Fruit fly (Drosophila melanogaster) whole organism, embryonic: ENCODE measurements around the gene Tyler.

Experiments used
- Asciz ChIP-seq: fragments of 200-800 bp; sonication (Bioruptor generic); optimal IDR thresholded peaks from 2 replicates; lab custom pipeline; 2017; ENCODE audit warnings: missing biosample characterization, mild to moderate bottlenecking, missing genetic modification characterization, missing genetic modification reagents
- CG1024 ChIP-seq: fragments of 200-800 bp; sonication (Bioruptor generic); IDR thresholded peaks from 2 replicates; pipeline ENCODE4 v1.3.6; 2022; ENCODE audit warnings: missing biosample characterization, missing genetic modification characterization
- CG10267 ChIP-seq: fragments of 200-800 bp; sonication (Bioruptor generic); optimal IDR thresholded peaks from 2 replicates; lab custom pipeline; 2018; ENCODE audit warnings: missing biosample characterization, mild to moderate bottlenecking, missing genetic modification characterization, moderate library complexity
- CG10274 ChIP-seq: fragments of 200-800 bp; sonication (Bioruptor generic); optimal IDR thresholded peaks from 3 replicates; lab custom pipeline; 2017; ENCODE audit warnings: missing biosample characterization, mild to moderate bottlenecking, missing genetic modification characterization
- CG10431 ChIP-seq: fragments of 200-800 bp; sonication (Bioruptor generic); optimal IDR thresholded peaks from 3 replicates; lab custom pipeline; 2018; ENCODE audit warnings: missing biosample characterization, mild to moderate bottlenecking, missing genetic modification characterization
- CG11504 ChIP-seq: fragments of 200-800 bp; sonication (Bioruptor generic); optimal IDR thresholded peaks from 3 replicates; lab custom pipeline; 2019; ENCODE audit warnings: missing biosample characterization, mild to moderate bottlenecking, missing genetic modification characterization, moderate library complexity
- CG12299 ChIP-seq: fragments of 200-800 bp; sonication (Bioruptor generic); optimal IDR thresholded peaks from 2 replicates; lab custom pipeline; 2018; ENCODE audit warnings: missing biosample characterization, mild to moderate bottlenecking, missing genetic modification characterization
- CG13296 ChIP-seq: fragments of 200-800 bp; sonication (Bioruptor generic); optimal IDR thresholded peaks from 3 replicates; lab custom pipeline; 2018; ENCODE audit warnings: missing biosample characterization, mild to moderate bottlenecking, missing genetic modification characterization
- CG15514 ChIP-seq: fragments of 200-800 bp; sonication (Bioruptor generic); optimal IDR thresholded peaks from 3 replicates; lab custom pipeline; 2017; ENCODE audit warnings: missing biosample characterization, missing genetic modification characterization, mild to moderate bottlenecking, moderate library complexity, missing genetic modification reagents
- CG18011 ChIP-seq: fragments of 200-800 bp; sonication (Bioruptor generic); optimal IDR thresholded peaks from 2 replicates; lab custom pipeline; 2017; ENCODE audit warnings: missing biosample characterization, missing genetic modification characterization, mild to moderate bottlenecking, moderate library complexity, missing genotype
- CG1832 ChIP-seq: fragments of 200-800 bp; sonication (Bioruptor generic); optimal IDR thresholded peaks from 2 replicates; lab custom pipeline; 2017; ENCODE audit warnings: missing biosample characterization, mild to moderate bottlenecking, missing genetic modification characterization, inconsistent platforms
- CG18476 ChIP-seq: fragments of 200-800 bp; sonication (Bioruptor generic); optimal IDR thresholded peaks from 2 replicates; lab custom pipeline; 2016; ENCODE audit warnings: missing biosample characterization, mild to moderate bottlenecking, missing genetic modification characterization
- CG2202 ChIP-seq: fragments of 200-800 bp; sonication (Bioruptor generic); optimal IDR thresholded peaks from 2 replicates; lab custom pipeline; 2018; ENCODE audit warnings: missing biosample characterization, mild to moderate bottlenecking, missing genetic modification characterization
- CG30403 ChIP-seq: fragments of 200-800 bp; sonication (Bioruptor generic); optimal IDR thresholded peaks from 3 replicates; lab custom pipeline; 2016; ENCODE audit warnings: missing biosample characterization, missing genetic modification characterization
- CG31224 ChIP-seq: fragments of 200-800 bp; sonication (Bioruptor generic); IDR thresholded peaks from 2 replicates; pipeline ENCODE4 v1.3.6; 2022; ENCODE audit warnings: missing biosample characterization, missing genetic modification characterization
- CG3163 ChIP-seq: fragments of 200-800 bp; sonication (Bioruptor generic); optimal IDR thresholded peaks from 3 replicates; lab custom pipeline; 2016; ENCODE audit warnings: missing biosample characterization, missing genetic modification characterization
- CG34224 ChIP-seq: fragments of 200-800 bp; sonication (Bioruptor generic); IDR thresholded peaks from 3 replicates; pipeline ENCODE4 v1.3.6; 2022; ENCODE audit warnings: missing biosample characterization, missing genetic modification characterization; ENCODE audit not compliant: partially characterized antibody
- CG34422 ChIP-seq: fragments of 200-800 bp; sonication (Bioruptor generic); IDR thresholded peaks from 3 replicates; pipeline ENCODE4 v1.3.6; 2022; ENCODE audit warnings: missing biosample characterization, missing genetic modification characterization
- CG7786 ChIP-seq: fragments of 200-800 bp; sonication (Bioruptor generic); optimal IDR thresholded peaks from 2 replicates; lab custom pipeline; 2016; ENCODE audit warnings: missing biosample characterization, missing genetic modification characterization
- CG9932 ChIP-seq: fragments of 200-800 bp; sonication (Bioruptor generic); IDR thresholded peaks from 2 replicates; pipeline ENCODE4 v1.3.6; 2022; ENCODE audit warnings: missing biosample characterization, missing genetic modification characterization
- Dfd ChIP-seq, 2 experiments: fragments of >200 bp; optimal IDR thresholded peaks; 2 replicates each; lab custom pipeline; 2017; ENCODE audit warnings: missing biosample characterization in 2 of 2, missing genetic modification characterization in 2 of 2
- Dip3 ChIP-seq: fragments of 200-800 bp; sonication (Bioruptor generic); optimal IDR thresholded peaks from 3 replicates; lab custom pipeline; 2016; ENCODE audit warnings: missing biosample characterization, missing genetic modification characterization
- Dll ChIP-seq: fragments of 200-800 bp; sonication (Bioruptor generic); IDR thresholded peaks from 4 replicates; pipeline ENCODE4 v1.3.6; 2022; ENCODE audit warnings: missing biosample characterization, missing genetic modification characterization; ENCODE audit not compliant: partially characterized antibody
- ERR ChIP-seq: fragments of 200-800 bp; sonication (Bioruptor generic); optimal IDR thresholded peaks from 2 replicates; lab custom pipeline; 2016; ENCODE audit warnings: missing biosample characterization, missing genetic modification characterization
- MBD-R2 ChIP-seq: fragments of 200-800 bp; sonication (Bioruptor generic); IDR thresholded peaks from 2 replicates; pipeline ENCODE4 v1.3.6; 2022; ENCODE audit warnings: missing biosample characterization, missing genetic modification characterization
- MESR4 ChIP-seq: fragments of 200-800 bp; sonication (Bioruptor generic); optimal IDR thresholded peaks from 2 replicates; lab custom pipeline; 2018; ENCODE audit warnings: missing biosample characterization, mild to moderate bottlenecking, missing genetic modification characterization, moderate library complexity
- Mes4 ChIP-seq: fragments of 200-800 bp; sonication (Bioruptor generic); optimal IDR thresholded peaks from 2 replicates; lab custom pipeline; 2016; ENCODE audit warnings: missing biosample characterization, missing genetic modification characterization
- Xbp1 ChIP-seq: fragments of 200-800 bp; sonication (Bioruptor generic); optimal IDR thresholded peaks from 3 replicates; lab custom pipeline; 2016; ENCODE audit warnings: missing biosample characterization, mild to moderate bottlenecking, missing genetic modification characterization
- Xrp1 ChIP-seq: fragments of 200-800 bp; sonication (Bioruptor generic); IDR thresholded peaks from 2 replicates; pipeline ENCODE4 v1.3.6; 2022; ENCODE audit warnings: missing biosample characterization, missing genetic modification characterization
- amos ChIP-seq: fragments of 200-800 bp; sonication (Bioruptor generic); IDR thresholded peaks from 2 replicates; pipeline ENCODE4 v1.3.6; 2022; ENCODE audit warnings: missing biosample characterization, missing genetic modification characterization; ENCODE audit not compliant: partially characterized antibody
- ase ChIP-seq: fragments of 200-800 bp; sonication (Bioruptor generic); IDR thresholded peaks from 3 replicates; pipeline ENCODE4 v1.3.6; 2022; ENCODE audit warnings: missing biosample characterization, missing genetic modification characterization
- br ChIP-seq: fragments of >200 bp; optimal IDR thresholded peaks from 2 replicates; lab custom pipeline; 2017
- eve ChIP-seq, 2 experiments: fragments of >200 bp; optimal IDR thresholded peaks; 2 replicates each; lab custom pipeline; 2017; ENCODE audit warnings: missing biosample characterization in 2 of 2, missing genetic modification characterization in 2 of 2
- gce ChIP-seq: fragments of 200-800 bp; sonication (Bioruptor generic); IDR thresholded peaks from 3 replicates; pipeline ENCODE4 v1.3.6; 2022; ENCODE audit warnings: missing biosample characterization, missing genetic modification characterization
- grn ChIP-seq: fragments of 200-800 bp; sonication (Bioruptor generic); optimal IDR thresholded peaks from 3 replicates; lab custom pipeline; 2017; ENCODE audit warnings: missing biosample characterization, missing genetic modification characterization
- gro ChIP-seq: fragments of 200-800 bp; sonication (Bioruptor generic); optimal IDR thresholded peaks from 2 replicates; lab custom pipeline; 2016; ENCODE audit warnings: missing biosample characterization, missing genetic modification characterization
- lmd ChIP-seq: fragments of 200-800 bp; sonication (Bioruptor generic); IDR thresholded peaks from 2 replicates; pipeline ENCODE4 v1.3.6; 2022; ENCODE audit warnings: missing biosample characterization, missing genetic modification characterization
- nau ChIP-seq: fragments of 200-800 bp; sonication (Bioruptor generic); optimal IDR thresholded peaks from 3 replicates; lab custom pipeline; 2017; ENCODE audit warnings: missing biosample characterization, mild to moderate bottlenecking, missing genetic modification characterization, missing genetic modification reagents
- pb ChIP-seq: fragments of 200-800 bp; sonication (Bioruptor generic); optimal IDR thresholded peaks from 3 replicates; lab custom pipeline; 2016; ENCODE audit warnings: missing biosample characterization, missing genetic modification characterization
- prd ChIP-seq, 3 experiments: fragments of >200 bp in 2 of 3; fragments of 200-800 bp in 1 of 3; sonication (Bioruptor generic) in 1 of 3; optimal IDR thresholded peaks in 2 of 3; IDR thresholded peaks in 1 of 3; 2 replicates in 2 of 3; 3 replicates in 1 of 3; pipeline versions ENCODE4 v1.3.6 to Lab custom; 2017 to 2022; ENCODE audit warnings: missing biosample characterization in 1 of 3, missing genetic modification characterization in 1 of 3
- psq ChIP-seq: fragments of 200-800 bp; sonication (Bioruptor generic); optimal IDR thresholded peaks from 2 replicates; lab custom pipeline; 2017; ENCODE audit warnings: missing biosample characterization, missing genetic modification characterization
- ssp ChIP-seq: fragments of 200-800 bp; sonication (Bioruptor generic); IDR thresholded peaks from 2 replicates; pipeline ENCODE4 v1.3.6; 2022; ENCODE audit warnings: missing biosample characterization, missing genetic modification characterization
- tx ChIP-seq: fragments of 200-800 bp; sonication (Bioruptor generic); optimal IDR thresholded peaks from 2 replicates; lab custom pipeline; 2016; ENCODE audit warnings: missing biosample characterization, missing genetic modification characterization
- unc-4 ChIP-seq: fragments of 200-800 bp; sonication (Bioruptor generic); IDR thresholded peaks from 2 replicates; pipeline ENCODE4 v1.3.6; 2022; ENCODE audit warnings: missing biosample characterization, missing genetic modification characterization; ENCODE audit not compliant: partially characterized antibody
- vfl ChIP-seq: fragments of 200-800 bp; sonication (Bioruptor generic); optimal IDR thresholded peaks from 2 replicates; lab custom pipeline; 2016; ENCODE audit warnings: missing biosample characterization, missing genetic modification characterization
- yki ChIP-seq: fragments of >200 bp; optimal IDR thresholded peaks from 3 replicates; lab custom pipeline; 2018
- zen ChIP-seq: fragments of 200-800 bp; sonication (Bioruptor generic); optimal IDR thresholded peaks from 3 replicates; lab custom pipeline; 2018; ENCODE audit warnings: missing biosample characterization, mild to moderate bottlenecking, missing genetic modification characterization, moderate library complexity

The Tyler gene

dm6 chrX:19645873-19646541, 34.7 kb downstream of the Tyler start, which contains the start of gene Arp10 (continued):
- TF ChIP-seq CG1024 (GFP tag; lab: Robert Waterston, UW): peak; percentile 55; the same call in 1 of the 2 replicates
- no peak for TF ChIP-seq Dip3
- TF ChIP-seq Xrp1 (GFP tag; lab: Robert Waterston, UW): no peak
- TF ChIP-seq MESR4 (GFP tag; lab: Kevin White, UChicago): peak; percentile 66
- TF ChIP-seq CG10267 (tag; lab: Kevin White, UChicago): peak; percentile 26
- TF ChIP-seq CG9932 (GFP tag; lab: Robert Waterston, UW): peak; percentile 37; the same call in 1 of the 2 replicates
- peak; percentile 44; the same call in 1 of the 2 replicates for TF ChIP-seq amos (GFP tag; lab: Robert Waterston, UW)
- TF ChIP-seq gro (GFP tag; lab: Kevin White, UChicago): no peak
- TF ChIP-seq CG15514 (GFP tag; lab: Kevin White, UChicago): peak; percentile 60
- peak; percentile 31 for TF ChIP-seq Xbp1
- TF ChIP-seq CG18011 (GFP tag; lab: Kevin White, UChicago): no peak
- no peak for TF ChIP-seq grn (GFP tag; lab: Kevin White, UChicago)
- TF ChIP-seq MBD-R2: peak; percentile 73
- no peak for TF ChIP-seq psq (GFP tag; lab: Kevin White, UChicago)
- peak; percentile 23 for TF ChIP-seq CG3163 (GFP tag; lab: Kevin White, UChicago)

dm6 chrX:19651757-19652419, 40.6 kb downstream of the Tyler start, which contains the start of the genes Ranbp21 and Elys:
Ranbp21 (minus strand) TSS chrX:19652269.
Elys (plus strand) TSS chrX:19652305.
- TF ChIP-seq prd (optimal IDR thresholded peaks at IDR 0.05; lab: Kevin White, UChicago) (no peak), prd (GFP tag; IDR thresholded peaks at IDR 0.05; lab: Robert Waterston, UW) (peak; percentile 75), nau (no peak), tx (peak; percentile 58), CG34224 (no peak; the same call in 2 of the 3 replicates), ERR (no peak), br (lab: Kevin White, UChicago) (no peak), gce (GFP tag; lab: Robert Waterston, UW) (no peak), CG3163 (GFP tag; lab: Kevin White, UChicago) (peak; percentile 21), unc-4 (peak; percentile 44; the same call in 1 of the 2 replicates), CG12299 (tag; lab: Kevin White, UChicago) (no peak), ase (GFP tag; lab: Robert Waterston, UW) (peak; percentile 50; the same call in 1 of the 3 replicates), CG18476 (peak; percentile 22), yki (no peak), ssp (peak; percentile 47), lmd (peak; percentile 61), CG7786 (peak; percentile 56), CG2202 (tag; lab: Kevin White, UChicago) (no peak), CG1024 (GFP tag; lab: Robert Waterston, UW) (peak; percentile 31; the same call in 1 of the 2 replicates), CG1832 (GFP tag; lab: Kevin White, UChicago) (no peak), CG30403 (GFP tag; lab: Kevin White, UChicago) (peak; percentile 71), CG10431 (GFP tag; lab: Kevin White, UChicago) (no peak), CG13296 (GFP tag; lab: Kevin White, UChicago) (no peak), Dll (peak; percentile 31; the same call in 1 of the 4 replicates), eve (GFP tag; optimal IDR thresholded peaks at IDR 0.05; lab: Kevin White, UChicago) (no peak), CG31224 (GFP tag; lab: Robert Waterston, UW) (peak; percentile 47; the same call in 1 of the 2 replicates), pb (no peak), zen (no peak), CG34422 (GFP tag; lab: Robert Waterston, UW) (peak; percentile 63), Asciz (no peak), Mes4 (peak; percentile 61), Dfd (GFP tag; optimal IDR thresholded peaks at IDR 0.05; lab: Kevin White, UChicago) (no peak), CG11504 (no peak), vfl (GFP tag; lab: Kevin White, UChicago) (peak; percentile 26), CG10274 (GFP tag; lab: Kevin White, UChicago) (no peak)
